Worm (Caenorhabditis elegans) whole organism, L1 larva: ENCODE measurements around the gene C25E10.11.

Experiments
- C34B4.2 ChIP-seq: sonication (generic microtip); optimal IDR thresholded peaks from 2 replicates; lab custom pipeline; 2017; ENCODE audit warnings: mild to moderate bottlenecking, missing genetic modification characterization, missing compliant biosample characterization
- blmp-1 ChIP-seq: fragments of 150-350 bp; optimal IDR thresholded peaks from 2 replicates; lab custom pipeline; 2014; ENCODE audit warnings: missing biosample characterization, missing genetic modification characterization
- ceh-82 ChIP-seq, 3 experiments: fragments of 150-350 bp in 1 of 3; sonication (generic microtip) in 2 of 3; optimal IDR thresholded peaks; 2 replicates each; lab custom pipeline; 2014 to 2017; ENCODE audit warnings: missing biosample characterization in 3 of 3, missing genetic modification characterization in 3 of 3
- ceh-88 ChIP-seq: fragments of 200-800 bp; sonication (Bioruptor generic); IDR thresholded peaks from 2 replicates; pipeline ENCODE4 v1.3.6; 2022; ENCODE audit warnings: missing genetic modification characterization, missing compliant biosample characterization
- ces-1 ChIP-seq: fragments of 150-350 bp; optimal IDR thresholded peaks from 2 replicates; lab custom pipeline; 2014; ENCODE audit warnings: missing biosample characterization, missing genetic modification reagents, missing genetic modification characterization
- dpl-1 ChIP-seq, 3 experiments: fragments of 150-350 bp in 2 of 3; sonication (generic microtip) in 1 of 3; optimal IDR thresholded peaks; 2 replicates each; lab custom pipeline; 2014 to 2017; ENCODE audit warnings: missing biosample characterization in 3 of 3, missing genetic modification characterization in 3 of 3, missing genetic modification reagents in 3 of 3
- dsc-1 ChIP-seq: sonication (generic microtip); optimal IDR thresholded peaks from 2 replicates; lab custom pipeline; 2016; ENCODE audit warnings: mild to moderate bottlenecking, missing genetic modification characterization, missing compliant biosample characterization
- efl-1 ChIP-seq, 4 experiments: fragments of 150-350 bp; optimal IDR thresholded peaks in 3 of 4; peaks in 1 of 4; 1 replicate in 1 of 4; 2 replicates in 3 of 4; lab custom pipeline; 2014; ENCODE audit warnings: missing biosample characterization in 2 of 4, missing genetic modification characterization in 2 of 4, missing genetic modification reagents in 2 of 4
- efl-3 ChIP-seq: fragments of 200-800 bp; sonication (Bioruptor generic); optimal IDR thresholded peaks from 2 replicates; lab custom pipeline; 2018; ENCODE audit warnings: mild to moderate bottlenecking, missing genetic modification characterization, missing compliant biosample characterization
- elt-3 ChIP-seq, 6 experiments: fragments of 150-350 bp in 1 of 6; sonication (generic microtip); optimal IDR thresholded peaks; 2 replicates each; lab custom pipeline; 2017 to 2018; ENCODE audit warnings: missing biosample characterization in 6 of 6, missing genetic modification characterization in 6 of 6, inconsistent platforms in 1 of 6
- ets-5 ChIP-seq: fragments of 200-800 bp; sonication (Bioruptor generic); IDR thresholded peaks from 2 replicates; pipeline ENCODE4 v1.3.6; 2022; ENCODE audit warnings: missing genetic modification characterization, missing compliant biosample characterization
- fkh-10 ChIP-seq: sonication (generic microtip); optimal IDR thresholded peaks from 2 replicates; lab custom pipeline; 2017; ENCODE audit warnings: missing biosample characterization, missing genetic modification reagents, missing genetic modification characterization
- fkh-4 ChIP-seq: sonication (generic microtip); optimal IDR thresholded peaks from 2 replicates; lab custom pipeline; 2016; ENCODE audit warnings: missing compliant biosample characterization, missing genetic modification characterization, borderline replicate concordance
- fkh-8 ChIP-seq: sonication (generic microtip); optimal IDR thresholded peaks from 2 replicates; lab custom pipeline; 2016; ENCODE audit warnings: mild to moderate bottlenecking, missing genetic modification characterization, missing compliant biosample characterization
- fos-1 ChIP-seq: fragments of 150-350 bp; optimal IDR thresholded peaks from 2 replicates; lab custom pipeline; 2014; ENCODE audit warnings: missing biosample characterization, missing genetic modification characterization
- hlh-17 ChIP-seq: fragments of 200-800 bp; sonication (Bioruptor generic); optimal IDR thresholded peaks from 2 replicates; lab custom pipeline; 2018; ENCODE audit warnings: missing genetic modification characterization, mild to moderate bottlenecking, missing compliant biosample characterization, moderate library complexity, borderline replicate concordance
- lin-13 ChIP-seq: fragments of 150-350 bp; optimal IDR thresholded peaks from 2 replicates; lab custom pipeline; 2014; ENCODE audit warnings: missing biosample characterization, missing genetic modification reagents, missing genetic modification characterization
- lir-3 ChIP-seq: sonication (generic microtip); optimal IDR thresholded peaks from 2 replicates; lab custom pipeline; 2016; ENCODE audit warnings: mild to moderate bottlenecking, missing genetic modification characterization, moderate library complexity, missing compliant biosample characterization; ENCODE audit not compliant: poor library complexity
- mab-9 ChIP-seq: fragments of 200-800 bp; sonication (Bioruptor generic); IDR thresholded peaks from 2 replicates; pipeline ENCODE4 v1.3.6; 2022; ENCODE audit warnings: missing genetic modification reagents, missing genetic modification characterization, missing compliant biosample characterization
- mef-2 ChIP-seq: fragments of 150-350 bp; optimal IDR thresholded peaks from 2 replicates; lab custom pipeline; 2014; ENCODE audit warnings: missing biosample characterization, missing genetic modification characterization
- nhr-11 ChIP-seq: fragments of 150-350 bp; optimal IDR thresholded peaks from 2 replicates; lab custom pipeline; 2014; ENCODE audit warnings: missing biosample characterization, missing genetic modification characterization
- nhr-12 ChIP-seq: sonication (generic microtip); optimal IDR thresholded peaks from 2 replicates; lab custom pipeline; 2017; ENCODE audit warnings: missing biosample characterization, missing genetic modification characterization
- nhr-47 ChIP-seq: sonication (generic microtip); optimal IDR thresholded peaks from 2 replicates; lab custom pipeline; 2016; ENCODE audit warnings: mild to moderate bottlenecking, missing genetic modification characterization, moderate library complexity, missing compliant biosample characterization
- nhr-71 ChIP-seq: sonication (generic microtip); optimal IDR thresholded peaks from 2 replicates; lab custom pipeline; 2016; ENCODE audit warnings: mild to moderate bottlenecking, missing genetic modification characterization, moderate library complexity, missing compliant biosample characterization
- nhr-84 ChIP-seq: sonication (generic microtip); optimal IDR thresholded peaks from 2 replicates; lab custom pipeline; 2017; ENCODE audit warnings: missing biosample characterization, missing genetic modification characterization
- nhr-85 ChIP-seq: sonication (generic microtip); peaks from one replicate; lab custom pipeline; 2016; ENCODE audit warnings: missing genetic modification characterization, inconsistent platforms, missing compliant biosample characterization
- pag-3 ChIP-seq: sonication (generic microtip); optimal IDR thresholded peaks from 2 replicates; lab custom pipeline; 2017; ENCODE audit warnings: missing genetic modification characterization, mild to moderate bottlenecking, missing compliant biosample characterization, antibody characterized with exemption, borderline replicate concordance; ENCODE audit not compliant: insufficient read depth
- pax-3 ChIP-seq: fragments of 200-800 bp; sonication (Bioruptor generic); optimal IDR thresholded peaks from 2 replicates; lab custom pipeline; 2018; ENCODE audit warnings: mild to moderate bottlenecking, missing genetic modification characterization, moderate library complexity, missing compliant biosample characterization
- rnt-1 ChIP-seq: sonication (generic microtip); optimal IDR thresholded peaks from 2 replicates; lab custom pipeline; 2016; ENCODE audit warnings: mild to moderate bottlenecking, missing genetic modification characterization, moderate library complexity, missing compliant biosample characterization
- snpc-4 ChIP-seq: fragments of 150-350 bp; optimal IDR thresholded peaks from 2 replicates; lab custom pipeline; 2014; ENCODE audit warnings: missing biosample characterization, missing genetic modification characterization
- sptf-1 ChIP-seq: fragments of 150-350 bp; optimal IDR thresholded peaks from 2 replicates; lab custom pipeline; 2014; ENCODE audit warnings: missing biosample characterization, missing genetic modification characterization
- tbx-2 ChIP-seq: sonication (generic microtip); optimal IDR thresholded peaks from 2 replicates; lab custom pipeline; 2016; ENCODE audit warnings: missing genetic modification characterization, missing compliant biosample characterization
- unc-130 ChIP-seq: fragments of 150-350 bp; optimal IDR thresholded peaks from 2 replicates; lab custom pipeline; 2017; ENCODE audit warnings: missing biosample characterization, missing genetic modification characterization, inconsistent platforms
- unc-86 ChIP-seq: sonication (generic microtip); optimal IDR thresholded peaks from 2 replicates; lab custom pipeline; 2016; ENCODE audit warnings: missing genetic modification characterization, missing compliant biosample characterization
- vab-15 ChIP-seq: sonication (generic microtip); optimal IDR thresholded peaks from 2 replicates; lab custom pipeline; 2017; ENCODE audit warnings: missing genotype, mild to moderate bottlenecking, missing genetic modification characterization, missing compliant biosample characterization
- zag-1 ChIP-seq: fragments of 150-350 bp; optimal IDR thresholded peaks from 2 replicates; lab custom pipeline; 2014; ENCODE audit warnings: missing biosample characterization, missing genetic modification characterization

Gene C25E10.11

DNA sequence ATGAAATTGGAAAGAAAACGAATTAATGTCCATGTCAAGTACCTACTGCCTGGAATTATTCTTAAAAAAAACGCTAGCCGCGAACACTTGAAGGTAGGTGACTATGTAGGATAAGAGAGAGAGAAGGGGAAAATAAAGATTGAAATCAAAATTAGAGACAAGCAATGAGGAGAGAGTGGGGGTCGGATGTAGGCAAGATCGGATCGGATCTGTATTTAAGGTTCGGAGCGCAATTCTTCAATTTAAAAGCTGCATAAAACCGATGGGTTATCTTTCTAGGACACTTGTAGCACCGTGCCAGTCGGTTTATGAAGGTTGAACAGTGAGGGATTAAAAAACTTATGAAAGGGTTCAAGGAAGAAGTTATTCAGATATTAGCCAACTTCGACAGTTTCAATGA, 4.6 kb upstream of the C25E10.11 start:
- TF ChIP-seq nhr-85 (tag; lab: Kevin White, UChicago) (peak; percentile 23), tbx-2 (tag; lab: Kevin White, UChicago) (no peak), sptf-1 (no peak), fkh-10 (GFP tag; lab: Kevin White, UChicago) (no peak), blmp-1 (peak; percentile 18), efl-3 (GFP tag; lab: Kevin White, UChicago) (no peak), lir-3 (no peak), efl-1 (optimal IDR thresholded peaks at IDR 0.05; lab: Kevin White, UChicago) (no peak), efl-1 (GFP tag; optimal IDR thresholded peaks at IDR 0.05 in 1 of 2; lab: Kevin White, UChicago) (peak in 1 of 2 experiments; percentile 89), hlh-17 (no peak), nhr-11 (tag; lab: Kevin White, UChicago) (no peak), nhr-47 (no peak)
- TF ChIP-seq, all 84 proteins: peak for 3

ce11 chrV:9062341-9062740, 3.8 kb upstream of the C25E10.11 start, which contains the start of gene C25E10.12:
C25E10.12 (minus strand) TSS chrV:9062441.
- no peak for TF ChIP-seq unc-130 (tag; lab: Kevin White, UChicago)
- no peak for TF ChIP-seq snpc-4 (tag; lab: Kevin White, UChicago)
- TF ChIP-seq, all 84 proteins: peak for 0

- TF ChIP-seq fkh-8 (peak; percentile 26), dpl-1 (GFP tag; optimal IDR thresholded peaks at IDR 0.05; lab: Kevin White, UChicago) (no peak), nhr-84 (tag; lab: Kevin White, UChicago) (no peak), mab-9 (GFP tag; lab: Robert Waterston, UW) (no peak)
- TF ChIP-seq, all 84 proteins: peak for 1
Measured at ce11 chrV:9059468-9059867, 941 bp upstream of the C25E10.11 start, which contains the start of the genes C25E10.16 and C25E10.13. C25E10.16 (minus strand) TSS chrV:9059568. C25E10.13 (plus strand) TSS chrV:9059723.

- TF ChIP-seq mef-2 (tag; lab: Kevin White, UChicago) (no peak), ceh-82 (tag; optimal IDR thresholded peaks at IDR 0.05; lab: Kevin White, UChicago) (no peak), fkh-4 (tag; lab: Kevin White, UChicago) (no peak), zag-1 (no peak), ces-1 (GFP tag; lab: Kevin White, UChicago) (no peak), C34B4.2 (no peak), ceh-88 (GFP tag; lab: Robert Waterston, UW) (no peak), unc-86 (tag; lab: Kevin White, UChicago) (no peak), elt-3 (tag; optimal IDR thresholded peaks at IDR 0.05; lab: Kevin White, UChicago) (no peak), nhr-12 (tag; lab: Kevin White, UChicago) (no peak), pag-3 (no peak), rnt-1 (no peak), tbx-2 (tag; lab: Kevin White, UChicago) (no peak), vab-15 (no peak), fos-1 (tag; lab: Kevin White, UChicago) (no peak), lin-13 (GFP tag; lab: Kevin White, UChicago) (no peak), fkh-8 (no peak)
Measured at ce11 chrV:9056253-9056652, 2.3 kb downstream of the C25E10.11 start, which contains the start of gene C25E10.10. C25E10.10 (minus strand) TSS chrV:9056353.

ce11 chrV:9055644-9056043, 2.9 kb downstream of the C25E10.11 start:
- TF ChIP-seq fkh-8 (peak; percentile 83), efl-1 (optimal IDR thresholded peaks at IDR 0.05; lab: Kevin White, UChicago) (no peak), efl-1 (GFP tag; optimal IDR thresholded peaks at IDR 0.05 in 1 of 2; lab: Kevin White, UChicago) (peak in 1 of 2 experiments; percentile 88), nhr-47 (peak; percentile 44), pax-3 (peak; percentile 8), ets-5 (GFP tag; lab: Robert Waterston, UW) (no peak), dsc-1 (tag; lab: Kevin White, UChicago) (peak; percentile 48), C34B4.2 (no peak), blmp-1 (no peak), nhr-71 (peak; percentile 53)
- TF ChIP-seq, all 84 proteins: peak for 6
